Worm (Caenorhabditis elegans) whole organism, early embryonic: ENCODE data around the gene R08C7.4.

Experiments
- B0310.2 ChIP-seq: sonication (generic microtip); optimal IDR thresholded peaks from 2 replicates; lab custom pipeline; 2016; ENCODE audit warnings: mild to moderate bottlenecking, missing genetic modification characterization, missing compliant biosample characterization
- F13C5.2 ChIP-seq: sonication (generic microtip); optimal IDR thresholded peaks from 2 replicates; lab custom pipeline; 2017; ENCODE audit warnings: mild to moderate bottlenecking, missing genetic modification characterization, inconsistent platforms, missing compliant biosample characterization
- aly-1 ChIP-seq: sonication (generic microtip); optimal IDR thresholded peaks from 2 replicates; lab custom pipeline; 2016; ENCODE audit warnings: missing genetic modification characterization, missing compliant biosample characterization
- ama-1 ChIP-seq: fragments of 150-350 bp; optimal IDR thresholded peaks from 2 replicates; lab custom pipeline; 2014
- ceh-13 ChIP-seq: fragments of 200-800 bp; sonication (Bioruptor generic); optimal IDR thresholded peaks from 2 replicates; lab custom pipeline; 2018; ENCODE audit warnings: mild to moderate bottlenecking, missing genetic modification characterization, missing compliant biosample characterization
- ceh-36 ChIP-seq: sonication (generic microtip); optimal IDR thresholded peaks from 2 replicates; lab custom pipeline; 2016; ENCODE audit warnings: missing genetic modification characterization, inconsistent platforms, missing compliant biosample characterization
- ets-7 ChIP-seq: sonication (generic microtip); optimal IDR thresholded peaks from 2 replicates; lab custom pipeline; 2016; ENCODE audit warnings: missing genotype, missing genetic modification characterization, missing compliant biosample characterization
- flt-1 ChIP-seq: fragments of 200-800 bp; sonication (Bioruptor generic); IDR thresholded peaks from 2 replicates; pipeline ENCODE4 v1.3.6; 2022; ENCODE audit warnings: missing genetic modification characterization, missing compliant biosample characterization
- hmbx-1 ChIP-seq: sonication (generic microtip); optimal IDR thresholded peaks from 2 replicates; lab custom pipeline; 2016; ENCODE audit warnings: mild to moderate bottlenecking, missing genetic modification characterization, missing compliant biosample characterization
- hmg-4 ChIP-seq: fragments of 200-800 bp; sonication (Bioruptor generic); optimal IDR thresholded peaks from 2 replicates; lab custom pipeline; 2018; ENCODE audit warnings: mild to moderate bottlenecking, missing genetic modification characterization, missing compliant biosample characterization
- hnd-1 ChIP-seq: sonication (generic microtip); optimal IDR thresholded peaks from 2 replicates; lab custom pipeline; 2016; ENCODE audit warnings: missing genetic modification characterization, missing compliant biosample characterization
- pes-1 ChIP-seq: fragments of 200-800 bp; sonication (Bioruptor generic); IDR thresholded peaks from 2 replicates; pipeline ENCODE4 v1.3.6; 2022; ENCODE audit warnings: missing genetic modification reagents, missing genetic modification characterization, missing compliant biosample characterization
- scrt-1 ChIP-seq: fragments of 200-800 bp; sonication (Bioruptor generic); IDR thresholded peaks from 2 replicates; pipeline ENCODE4 v1.3.6; 2022; ENCODE audit warnings: missing genetic modification characterization, missing compliant biosample characterization
- sea-1 ChIP-seq: fragments of 200-800 bp; sonication (Bioruptor generic); conservative IDR thresholded peaks from 2 replicates; pipeline ENCODE4 v1.3.6; 2022; ENCODE audit warnings: missing genetic modification characterization, missing compliant biosample characterization
- tbx-11 ChIP-seq: fragments of 200-800 bp; sonication (Bioruptor generic); IDR thresholded peaks from 2 replicates; pipeline ENCODE4 v1.3.6; 2022; ENCODE audit warnings: missing genetic modification characterization, missing compliant biosample characterization
- tbx-37 ChIP-seq: fragments of 200-800 bp; sonication (Bioruptor generic); conservative IDR thresholded peaks from 2 replicates; pipeline ENCODE4 v1.3.6; 2022; ENCODE audit warnings: missing genetic modification reagents, missing genetic modification characterization, missing compliant biosample characterization
- tra-4 ChIP-seq: sonication (generic microtip); optimal IDR thresholded peaks from 2 replicates; lab custom pipeline; 2017; ENCODE audit warnings: missing genetic modification characterization, missing compliant biosample characterization

The R08C7.4 gene

DNA sequence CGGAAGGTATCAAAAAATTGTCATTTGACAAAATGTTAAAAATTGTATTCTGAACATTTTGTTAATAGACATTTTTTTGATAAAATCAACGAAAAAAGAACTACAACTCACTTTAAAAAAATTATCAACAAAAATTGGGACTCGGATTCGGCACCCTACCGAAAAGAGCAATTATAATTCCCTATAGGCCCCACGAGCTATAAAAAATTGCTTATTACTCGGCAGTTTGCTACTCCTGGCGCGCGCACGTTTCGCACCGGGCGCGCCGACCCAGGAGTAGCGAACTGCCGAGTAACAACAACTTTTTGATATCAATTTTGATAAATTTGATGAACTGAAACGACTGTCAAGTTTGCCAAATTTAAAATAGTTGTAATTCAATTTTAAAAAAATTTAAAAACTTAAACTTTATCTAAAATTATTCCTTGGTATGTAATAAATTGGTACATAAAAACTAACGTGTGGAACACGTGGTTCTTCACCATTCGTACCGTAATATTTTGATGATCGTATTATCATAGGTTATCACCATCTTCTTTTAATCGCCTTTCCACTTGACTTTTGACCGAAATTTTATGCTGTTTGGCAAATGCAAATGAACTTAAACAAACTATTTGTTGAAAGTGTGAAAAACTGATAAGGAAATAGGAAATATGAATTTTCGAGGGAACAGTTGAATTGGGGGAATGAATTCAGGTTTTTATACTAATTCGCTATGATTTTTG, 40.7 kb downstream of the R08C7.4 start:
- TF ChIP-seq tbx-37 (no peak), hnd-1 (tag; lab: Kevin White, UChicago) (no peak), ets-7 (no peak), sea-1 (GFP tag; lab: Robert Waterston, UW) (no peak), tbx-11 (GFP tag; lab: Robert Waterston, UW) (no peak), hmbx-1 (tag; lab: Kevin White, UChicago) (no peak), tra-4 (no peak), ama-1 (lab: Kevin White, UChicago) (no peak), F13C5.2 (no peak), ceh-36 (tag; lab: Kevin White, UChicago) (no peak)

ce11 chrIV:4477009-4477471, 42.2 kb downstream of the R08C7.4 start, which contains the start of gene M01H9.3:
Gene M01H9.3 (minus strand): TSS chrIV:4477059.
- TF ChIP-seq pes-1 (no peak), F13C5.2 (no peak), ceh-36 (tag; lab: Kevin White, UChicago) (no peak), hmbx-1 (tag; lab: Kevin White, UChicago) (no peak), B0310.2 (no peak), ceh-13 (GFP tag; lab: Kevin White, UChicago) (no peak), tbx-11 (GFP tag; lab: Robert Waterston, UW) (no peak)

- TF ChIP-seq B0310.2 (no peak), tra-4 (no peak), pes-1 (no peak), hmbx-1 (tag; lab: Kevin White, UChicago) (no peak), sea-1 (GFP tag; lab: Robert Waterston, UW) (no peak), ceh-13 (GFP tag; lab: Kevin White, UChicago) (no peak), F13C5.2 (no peak)
Observed at ce11 chrIV:4478612-4479011, 43.8 kb downstream of the R08C7.4 start.

- TF ChIP-seq aly-1 (tag; lab: Kevin White, UChicago), result no peak
- TF ChIP-seq hnd-1 (tag; lab: Kevin White, UChicago), result no peak
- no peak for TF ChIP-seq sea-1 (GFP tag; lab: Robert Waterston, UW)
- TF ChIP-seq tbx-37, result no peak
- TF ChIP-seq hmbx-1 (tag; lab: Kevin White, UChicago), result no peak
- TF ChIP-seq F13C5.2, result no peak
Observed at ce11 chrIV:4480027-4480426, 45.2 kb downstream of the R08C7.4 start, which contains the start of gene M01H9.10. Gene M01H9.10 (minus strand): TSS chrIV:4480127.

- TF ChIP-seq tbx-11 (GFP tag; lab: Robert Waterston, UW), result no peak
- no peak for TF ChIP-seq pes-1
- TF ChIP-seq F13C5.2, result no peak
Observed at ce11 chrIV:4481298-4481697, 46.5 kb downstream of the R08C7.4 start.

ce11 chrIV:4482531-4482930, 47.7 kb downstream of the R08C7.4 start, which contains the start of gene M01H9.4:
Gene M01H9.4 (minus strand): TSS chrIV:4482909.
- no peak for TF ChIP-seq B0310.2
- TF ChIP-seq hmbx-1 (tag; lab: Kevin White, UChicago), result no peak
- TF ChIP-seq ceh-13 (GFP tag; lab: Kevin White, UChicago), result no peak
- no peak for TF ChIP-seq scrt-1 (GFP tag; lab: Robert Waterston, UW)
- no peak for TF ChIP-seq aly-1 (tag; lab: Kevin White, UChicago)
- TF ChIP-seq ceh-36 (tag; lab: Kevin White, UChicago), result no peak
- no peak for TF ChIP-seq hmg-4 (GFP tag; lab: Kevin White, UChicago)
- no peak for TF ChIP-seq tbx-11 (GFP tag; lab: Robert Waterston, UW)
- no peak for TF ChIP-seq flt-1 (GFP tag; lab: Robert Waterston, UW)
- TF ChIP-seq tbx-37, result no peak
- no peak for TF ChIP-seq F13C5.2
- no peak for TF ChIP-seq sea-1 (GFP tag; lab: Robert Waterston, UW)
- no peak for TF ChIP-seq ama-1 (lab: Kevin White, UChicago)

DNA sequence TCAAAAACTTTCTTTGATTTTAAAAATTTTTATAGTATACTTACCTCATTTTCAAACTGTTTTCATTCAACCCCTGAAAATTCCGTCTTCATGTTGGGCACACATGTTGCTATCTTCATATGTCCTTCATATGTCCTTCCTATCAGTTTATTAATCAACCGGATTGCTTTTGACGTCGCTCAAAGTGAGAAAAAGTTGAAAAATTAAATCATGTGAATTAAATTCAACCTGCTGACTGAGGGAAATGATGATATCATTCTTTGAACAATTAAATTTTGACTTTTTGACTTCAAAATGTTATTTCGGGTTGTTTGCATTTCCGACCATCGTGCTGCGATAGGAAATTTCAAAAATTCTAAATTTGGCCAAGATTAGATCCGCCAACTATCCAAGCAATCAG, 49.7 kb downstream of the R08C7.4 start:
- no peak for TF ChIP-seq ets-7

DNA sequence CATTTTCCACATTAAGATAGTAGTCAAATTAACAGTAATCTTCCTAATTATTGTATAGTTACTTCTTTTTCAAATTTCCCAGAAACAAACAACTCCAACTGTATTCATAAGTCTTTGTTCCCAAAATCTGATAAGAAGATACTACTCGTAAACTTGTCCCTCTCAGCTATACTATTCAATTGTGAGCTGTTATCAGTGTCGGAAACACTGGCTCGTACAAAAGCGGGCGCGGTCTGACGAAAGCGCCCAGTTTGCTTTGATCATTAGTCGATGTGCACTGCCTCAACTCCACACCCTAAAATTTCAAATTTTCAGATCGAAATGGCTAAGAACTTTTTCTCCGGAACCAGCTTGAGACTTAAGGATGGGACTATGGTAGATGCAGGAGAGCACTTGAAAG, 51.9 kb downstream of the R08C7.4 start, which contains the start of gene trx-3:
Gene trx-3 (plus strand): TSS at position 291 of the 400 bp plus-strand sequence.
- TF ChIP-seq tbx-11 (GFP tag; lab: Robert Waterston, UW) (no peak), aly-1 (tag; lab: Kevin White, UChicago) (no peak), pes-1 (no peak), hmg-4 (GFP tag; lab: Kevin White, UChicago) (no peak), ceh-36 (tag; lab: Kevin White, UChicago) (no peak), hnd-1 (tag; lab: Kevin White, UChicago) (no peak), ceh-13 (GFP tag; lab: Kevin White, UChicago) (no peak), sea-1 (GFP tag; lab: Robert Waterston, UW) (no peak), F13C5.2 (no peak), B0310.2 (no peak), ama-1 (lab: Kevin White, UChicago) (no peak), tra-4 (no peak)
